Fruit fly (Drosophila melanogaster): ENCODE data around the gene CG14966.

DNA sequence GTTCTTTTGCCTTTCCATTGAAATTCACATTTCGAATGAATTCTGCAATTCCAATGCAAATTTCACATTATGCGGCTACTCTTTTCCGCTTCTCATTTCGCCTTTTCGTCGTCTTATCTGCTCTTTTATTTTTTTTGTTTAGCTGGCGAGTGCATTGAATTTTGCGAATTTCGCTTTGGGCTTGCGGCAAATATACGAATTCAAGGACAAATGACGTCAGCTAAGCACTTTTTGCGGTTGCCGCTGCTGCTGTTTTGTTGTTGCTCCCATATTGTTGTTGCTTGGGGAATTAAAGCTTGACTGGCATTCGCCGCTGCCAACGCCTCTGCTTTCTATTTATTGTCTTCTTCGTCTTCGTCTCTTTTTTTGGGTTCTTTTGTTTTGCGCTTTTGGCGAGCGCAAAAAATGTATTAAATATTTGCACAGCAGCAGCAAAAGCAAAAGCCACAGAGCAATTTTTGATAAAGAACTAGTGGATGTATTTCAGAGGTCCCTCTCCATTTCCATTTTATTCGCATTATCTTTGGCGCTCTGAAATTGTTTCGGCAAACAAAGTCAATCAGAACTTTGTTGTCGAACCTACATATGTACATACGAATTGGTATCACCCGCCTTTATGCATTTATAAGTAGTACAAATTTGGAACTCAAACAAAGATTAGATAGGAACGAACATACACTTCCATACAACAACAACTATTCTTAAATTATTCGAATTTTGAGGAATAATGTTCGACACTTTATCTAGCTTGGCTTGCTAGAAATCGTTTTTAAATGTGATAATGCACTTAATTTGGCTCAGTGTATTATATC is 42.6 kb upstream of the CG14966 start:
- TF ChIP-seq usp (GFP tag; optimal IDR thresholded peaks at IDR 0.05) (no peak), psq (optimal IDR thresholded peaks at IDR 0.05) (no peak), EcR (GFP tag; optimal IDR thresholded peaks at IDR 0.05) (no peak), CG8478 (optimal IDR thresholded peaks at IDR 0.05) (no peak)
